Worm (Caenorhabditis elegans): ENCODE data around the gene F19C7.2.
A peak's percentile ranks its signal among the peaks of the same experiment; 100 is the strongest.

The F19C7.2 gene

ce11 chrIV:4599352-4600004, at the start of gene F19C7.2:
TSS of gene F19C7.2 (plus strand) at chrIV:4599954.
- TF ChIP-seq ZK185.1 (tag; optimal IDR thresholded peaks at IDR 0.05; ENCODE audit: poor library complexity, severe bottlenecking), result no peak
- TF ChIP-seq Y79H2A.3 (GFP tag; conservative IDR thresholded peaks at IDR 0.05), result no peak
- peak; percentile 20 for TF ChIP-seq nhr-80 (tag; optimal IDR thresholded peaks at IDR 0.05)
- no peak for TF ChIP-seq zim-3 (tag; optimal IDR thresholded peaks at IDR 0.05)
- TF ChIP-seq ceh-100 (GFP tag; IDR thresholded peaks at IDR 0.05), result no peak

ce11 chrIV:4551562-4551961, 48.2 kb upstream of the F19C7.2 start:
- TF ChIP-seq atf-7 (tag; optimal IDR thresholded peaks at IDR 0.05), result no peak
- TF ChIP-seq somi-1 (GFP tag; optimal IDR thresholded peaks at IDR 0.05), result no peak
- no peak for TF ChIP-seq ceh-79 (tag; optimal IDR thresholded peaks at IDR 0.05)
- TF ChIP-seq nhr-120 (GFP tag; IDR thresholded peaks at IDR 0.05), result no peak
- no peak for TF ChIP-seq madf-6 (GFP tag; IDR thresholded peaks at IDR 0.05)
- TF ChIP-seq F10E7.11 (tag; optimal IDR thresholded peaks at IDR 0.05), result no peak
- no peak for TF ChIP-seq hmg-1.2 (GFP tag; IDR thresholded peaks at IDR 0.05)
- TF ChIP-seq cebp-1 (GFP tag; IDR thresholded peaks at IDR 0.05), result no peak
- peak; percentile 67 for TF ChIP-seq cebp-1 (tag; optimal IDR thresholded peaks at IDR 0.05)
- no peak for TF ChIP-seq madf-8 (GFP tag; conservative IDR thresholded peaks at IDR 0.05)

- no peak for TF ChIP-seq hmg-1.2 (GFP tag; IDR thresholded peaks at IDR 0.05)
- no peak for TF ChIP-seq madf-8 (GFP tag; conservative IDR thresholded peaks at IDR 0.05)
- no peak for TF ChIP-seq ekl-4 (GFP tag; IDR thresholded peaks at IDR 0.05)
- TF ChIP-seq lin-26 (GFP tag; IDR thresholded peaks at IDR 0.05), result no peak
- no peak for TF ChIP-seq Y67H2A.10 (GFP tag; conservative IDR thresholded peaks at IDR 0.05)
- TF ChIP-seq tbx-9 (tag; optimal IDR thresholded peaks at IDR 0.05; ENCODE audit: borderline replicate concordance), result no peak
- no peak for TF ChIP-seq tlf-1 (GFP tag; optimal IDR thresholded peaks at IDR 0.05)
- no peak for TF ChIP-seq madf-3 (GFP tag; IDR thresholded peaks at IDR 0.05)
- TF ChIP-seq hmg-20 (GFP tag; IDR thresholded peaks at IDR 0.05), result no peak
- no peak for TF ChIP-seq egl-44 (GFP tag; IDR thresholded peaks at IDR 0.05)
- no peak for TF ChIP-seq ztf-6 (GFP tag; IDR thresholded peaks at IDR 0.05)
- TF ChIP-seq mel-28 (tag; optimal IDR thresholded peaks at IDR 0.05; ENCODE audit: borderline replicate concordance), result no peak
- no peak for TF ChIP-seq nhr-120 (GFP tag; IDR thresholded peaks at IDR 0.05)
- no peak for TF ChIP-seq chd-7 (tag; optimal IDR thresholded peaks at IDR 0.05)
- TF ChIP-seq dox-1 (GFP tag; IDR thresholded peaks at IDR 0.05), result no peak
These were observed 42.6 kb upstream of the F19C7.2 start for ce11 chrIV:4557130-4557529.

ce11 chrIV:4557731-4558130, 42.0 kb upstream of the F19C7.2 start:
- TF ChIP-seq Y79H2A.3 (GFP tag; conservative IDR thresholded peaks at IDR 0.05) (no peak), cebp-1 (GFP tag; IDR thresholded peaks at IDR 0.05) (no peak), cebp-1 (tag; optimal IDR thresholded peaks at IDR 0.05) (peak; percentile 44), Y67H2A.10 (GFP tag; conservative IDR thresholded peaks at IDR 0.05) (no peak), tlf-1 (GFP tag; optimal IDR thresholded peaks at IDR 0.05) (no peak), attf-5 (GFP tag; optimal IDR thresholded peaks at IDR 0.05) (no peak), F39B2.1 (GFP tag; IDR thresholded peaks at IDR 0.05) (no peak), madf-6 (GFP tag; IDR thresholded peaks at IDR 0.05) (no peak), B0336.3 (GFP tag; IDR thresholded peaks at IDR 0.05) (peak; percentile 35; the same call in 1 of the 2 replicates), die-1 (tag; optimal IDR thresholded peaks at IDR 0.05) (no peak), dpl-1 (GFP tag; optimal IDR thresholded peaks at IDR 0.05) (no peak), ZK185.1 (tag; optimal IDR thresholded peaks at IDR 0.05; ENCODE audit: poor library complexity, severe bottlenecking) (no peak), F52B5.7 (tag; optimal IDR thresholded peaks at IDR 0.05) (no peak), let-607 (tag; optimal IDR thresholded peaks at IDR 0.05) (peak; percentile 37 to 67), aptf-2 (GFP tag; conservative IDR thresholded peaks at IDR 0.05) (no peak), hsf-1 (GFP tag; IDR thresholded peaks at IDR 0.05) (no peak), nhr-90 (tag; optimal IDR thresholded peaks at IDR 0.05) (peak; percentile 26), snpc-4 (GFP tag; optimal IDR thresholded peaks at IDR 0.05) (no peak), snpc-4 (tag; optimal IDR thresholded peaks at IDR 0.05) (no peak), repo-1 (tag; optimal IDR thresholded peaks at IDR 0.05) (no peak), F57A8.1 (GFP tag; optimal IDR thresholded peaks at IDR 0.05) (no peak), ama-1 (optimal IDR thresholded peaks at IDR 0.05) (no peak), ama-1 (GFP tag; optimal IDR thresholded peaks at IDR 0.05) (no peak), hlh-12 (tag; optimal IDR thresholded peaks at IDR 0.05) (no peak), nhr-80 (tag; optimal IDR thresholded peaks at IDR 0.05) (peak; percentile 93)
